Worm (Caenorhabditis elegans) whole organism, young adult: ENCODE measurements around the gene Y41E3.19.
"Not testable (repeated sequence)": the region's sequence is repeated elsewhere in the genome, so short reads cannot be mapped to it uniquely, and the experiment has no call there.

Experiments used
- C06A6.2 ChIP-seq: fragments of 200-800 bp; sonication (Bioruptor generic); conservative IDR thresholded peaks from 2 replicates; pipeline ENCODE4 v1.3.6; 2022; ENCODE audit warnings: missing genetic modification characterization, missing compliant biosample characterization
- D2030.7 ChIP-seq: fragments of 200-800 bp; sonication (Bioruptor generic); IDR thresholded peaks from 2 replicates; pipeline ENCODE4 v1.3.6; 2022; ENCODE audit warnings: missing genetic modification reagents, missing genetic modification characterization, missing compliant biosample characterization
- F22D6.2 ChIP-seq: sonication (generic microtip); optimal IDR thresholded peaks from 2 replicates; lab custom pipeline; 2016; ENCODE audit warnings: mild to moderate bottlenecking, missing genetic modification characterization, missing compliant biosample characterization
- F37B4.10 ChIP-seq: fragments of 200-800 bp; sonication (Bioruptor generic); IDR thresholded peaks from 2 replicates; pipeline ENCODE4 v1.3.6; 2022; ENCODE audit warnings: missing genetic modification characterization, missing compliant biosample characterization
- F55B11.4 ChIP-seq: sonication (generic microtip); optimal IDR thresholded peaks from 2 replicates; lab custom pipeline; 2016; ENCODE audit warnings: missing compliant biosample characterization, missing genetic modification characterization, borderline replicate concordance; ENCODE audit not compliant: insufficient read depth
- F57C9.4 ChIP-seq: sonication (generic microtip); optimal IDR thresholded peaks from 2 replicates; lab custom pipeline; 2017; ENCODE audit warnings: mild to moderate bottlenecking, missing genetic modification characterization, missing compliant biosample characterization
- Y67H2A.10 ChIP-seq: fragments of 200-800 bp; sonication (Bioruptor generic); conservative IDR thresholded peaks from 2 replicates; pipeline ENCODE4 v1.3.6; 2022; ENCODE audit warnings: missing genetic modification reagents, missing genetic modification characterization, missing compliant biosample characterization
- Y79H2A.3 ChIP-seq: fragments of 200-800 bp; sonication (Bioruptor generic); conservative IDR thresholded peaks from 2 replicates; pipeline ENCODE4 v1.3.6; 2022; ENCODE audit warnings: missing genetic modification reagents, missing genetic modification characterization, missing compliant biosample characterization
- atf-7 ChIP-seq: sonication (generic microtip); optimal IDR thresholded peaks from 2 replicates; lab custom pipeline; 2017; ENCODE audit warnings: mild to moderate bottlenecking, missing genetic modification characterization, missing compliant biosample characterization
- athp-1 ChIP-seq: sonication (generic microtip); optimal IDR thresholded peaks from 2 replicates; lab custom pipeline; 2017; ENCODE audit warnings: mild to moderate bottlenecking, missing genetic modification characterization, missing compliant biosample characterization
- attf-5 ChIP-seq: fragments of 200-800 bp; sonication (Bioruptor generic); optimal IDR thresholded peaks from 2 replicates; lab custom pipeline; 2018; ENCODE audit warnings: mild to moderate bottlenecking, missing genetic modification characterization, missing compliant biosample characterization
- attf-6 ChIP-seq: fragments of 200-800 bp; sonication (Bioruptor generic); IDR thresholded peaks from 2 replicates; pipeline ENCODE4 v1.3.6; 2022; ENCODE audit warnings: missing genetic modification reagents, missing genetic modification characterization, missing compliant biosample characterization
- bed-1 ChIP-seq: fragments of 200-800 bp; sonication (Bioruptor generic); IDR thresholded peaks from 2 replicates; pipeline ENCODE4 v1.3.6; 2022; ENCODE audit warnings: missing genetic modification reagents, missing genetic modification characterization, missing compliant biosample characterization
- cebp-1 ChIP-seq, 2 experiments: fragments of 200-800 bp in 1 of 2; sonication (Bioruptor generic) in 1 of 2; sonication (generic microtip) in 1 of 2; IDR thresholded peaks in 1 of 2; optimal IDR thresholded peaks in 1 of 2; 2 replicates each; pipeline versions ENCODE4 v1.3.6 to Lab custom; 2017 to 2022; ENCODE audit warnings: missing compliant biosample characterization in 2 of 2, missing genetic modification characterization in 2 of 2, mild to moderate bottlenecking in 1 of 2, missing genetic modification reagents in 1 of 2, moderate library complexity in 1 of 2
- cebp-2 ChIP-seq: fragments of 200-800 bp; sonication (Bioruptor generic); IDR thresholded peaks from 2 replicates; pipeline ENCODE4 v1.3.6; 2022; ENCODE audit warnings: missing genetic modification characterization, missing compliant biosample characterization
- ceh-27 ChIP-seq: fragments of 200-800 bp; sonication (Bioruptor generic); optimal IDR thresholded peaks from 2 replicates; lab custom pipeline; 2018; ENCODE audit warnings: mild to moderate bottlenecking, missing genetic modification characterization, moderate library complexity, missing compliant biosample characterization
- ceh-79 ChIP-seq: sonication (generic microtip); optimal IDR thresholded peaks from 2 replicates; lab custom pipeline; 2017; ENCODE audit warnings: mild to moderate bottlenecking, missing genetic modification characterization, missing compliant biosample characterization
- chd-7 ChIP-seq: sonication (generic microtip); optimal IDR thresholded peaks from 2 replicates; lab custom pipeline; 2016; ENCODE audit warnings: mild to moderate bottlenecking, missing genetic modification characterization, moderate library complexity, missing compliant biosample characterization
- dpff-1 ChIP-seq: sonication (generic microtip); optimal IDR thresholded peaks from 2 replicates; lab custom pipeline; 2017; ENCODE audit warnings: mild to moderate bottlenecking, missing genetic modification characterization, missing compliant biosample characterization
- efl-1 ChIP-seq: fragments of 150-350 bp; optimal IDR thresholded peaks from 2 replicates; lab custom pipeline; 2014; ENCODE audit warnings: missing biosample characterization, missing genetic modification reagents, missing genetic modification characterization
- him-1 ChIP-seq: sonication (generic microtip); optimal IDR thresholded peaks from 2 replicates; lab custom pipeline; 2016; ENCODE audit warnings: missing genotype, missing genetic modification reagents, missing genetic modification characterization, missing compliant biosample characterization
- lir-1 ChIP-seq: fragments of 200-800 bp; sonication (Bioruptor generic); conservative IDR thresholded peaks from 2 replicates; pipeline ENCODE4 v1.3.6; 2022; ENCODE audit warnings: missing genetic modification reagents, missing genetic modification characterization, missing compliant biosample characterization
- madf-6 ChIP-seq: fragments of 200-800 bp; sonication (Bioruptor generic); IDR thresholded peaks from 2 replicates; pipeline ENCODE4 v1.3.6; 2022; ENCODE audit warnings: missing genetic modification reagents, missing genetic modification characterization, missing compliant biosample characterization
- mcd-1 ChIP-seq: fragments of 200-800 bp; sonication (Bioruptor generic); IDR thresholded peaks from 2 replicates; pipeline ENCODE4 v1.3.6; 2022; ENCODE audit warnings: missing genetic modification reagents, missing genetic modification characterization, missing compliant biosample characterization
- nhr-27 ChIP-seq: fragments of 200-800 bp; sonication (Bioruptor generic); optimal IDR thresholded peaks from 2 replicates; lab custom pipeline; 2018; ENCODE audit warnings: mild to moderate bottlenecking, missing genetic modification characterization, moderate library complexity, missing compliant biosample characterization
- pbrm-1 ChIP-seq: fragments of 200-800 bp; sonication (Bioruptor generic); IDR thresholded peaks from 2 replicates; pipeline ENCODE4 v1.3.6; 2022; ENCODE audit warnings: missing genetic modification reagents, missing genetic modification characterization, missing compliant biosample characterization
- rcor-1 ChIP-seq: fragments of 200-800 bp; sonication (Bioruptor generic); IDR thresholded peaks from 2 replicates; pipeline ENCODE4 v1.3.6; 2022; ENCODE audit warnings: missing genetic modification reagents, missing genetic modification characterization, missing compliant biosample characterization
- sea-2 ChIP-seq: fragments of 200-800 bp; sonication (Bioruptor generic); IDR thresholded peaks from 2 replicates; pipeline ENCODE4 v1.3.6; 2022; ENCODE audit warnings: missing genetic modification characterization, missing compliant biosample characterization
- snpc-1.1 ChIP-seq: sonication (generic microtip); optimal IDR thresholded peaks from 2 replicates; lab custom pipeline; 2017; ENCODE audit warnings: missing genetic modification characterization, mild to moderate bottlenecking, missing compliant biosample characterization, antibody characterized with exemption, moderate library complexity, missing genotype, missing genetic modification reagents; ENCODE audit not compliant: insufficient read depth
- snpc-3.4 ChIP-seq: sonication (generic microtip); optimal IDR thresholded peaks from 2 replicates; lab custom pipeline; 2017; ENCODE audit warnings: missing genetic modification characterization, mild to moderate bottlenecking, missing compliant biosample characterization, antibody characterized with exemption, moderate library complexity, missing genotype, missing genetic modification reagents
- snpc-4 ChIP-seq, 5 experiments: fragments of 150-350 bp in 1 of 5; sonication (generic microtip) in 4 of 5; optimal IDR thresholded peaks; 2 replicates each; lab custom pipeline; 2014 to 2018; ENCODE audit warnings: missing genetic modification characterization in 5 of 5, missing biosample characterization in 3 of 5, antibody characterized with exemption in 2 of 5, mild to moderate bottlenecking in 2 of 5, missing compliant biosample characterization in 2 of 5, missing genotype in 2 of 5, moderate library complexity in 2 of 5, missing genetic modification reagents in 1 of 5
- tbp1 ChIP-seq: fragments of 200-800 bp; sonication (Bioruptor generic); optimal IDR thresholded peaks from 2 replicates; lab custom pipeline; 2018; ENCODE audit warnings: mild to moderate bottlenecking, missing genetic modification characterization, missing compliant biosample characterization
- tlf-1 ChIP-seq: fragments of 200-800 bp; sonication (Bioruptor generic); optimal IDR thresholded peaks from 2 replicates; lab custom pipeline; 2018; ENCODE audit warnings: mild to moderate bottlenecking, missing genetic modification characterization, missing compliant biosample characterization
- unc-62 ChIP-seq: fragments of 150-350 bp; optimal IDR thresholded peaks from 2 replicates; lab custom pipeline; 2014; ENCODE audit warnings: missing biosample characterization, missing genetic modification reagents, missing genetic modification characterization
- zim-3 ChIP-seq: sonication (generic microtip); optimal IDR thresholded peaks from 2 replicates; lab custom pipeline; 2017; ENCODE audit warnings: mild to moderate bottlenecking, missing genetic modification characterization, moderate library complexity, missing compliant biosample characterization
- ztf-18 ChIP-seq: sonication (generic microtip); optimal IDR thresholded peaks from 2 replicates; lab custom pipeline; 2016; ENCODE audit warnings: missing genotype, mild to moderate bottlenecking, missing genetic modification characterization, missing compliant biosample characterization

Y41E3.19 gene

DNA sequence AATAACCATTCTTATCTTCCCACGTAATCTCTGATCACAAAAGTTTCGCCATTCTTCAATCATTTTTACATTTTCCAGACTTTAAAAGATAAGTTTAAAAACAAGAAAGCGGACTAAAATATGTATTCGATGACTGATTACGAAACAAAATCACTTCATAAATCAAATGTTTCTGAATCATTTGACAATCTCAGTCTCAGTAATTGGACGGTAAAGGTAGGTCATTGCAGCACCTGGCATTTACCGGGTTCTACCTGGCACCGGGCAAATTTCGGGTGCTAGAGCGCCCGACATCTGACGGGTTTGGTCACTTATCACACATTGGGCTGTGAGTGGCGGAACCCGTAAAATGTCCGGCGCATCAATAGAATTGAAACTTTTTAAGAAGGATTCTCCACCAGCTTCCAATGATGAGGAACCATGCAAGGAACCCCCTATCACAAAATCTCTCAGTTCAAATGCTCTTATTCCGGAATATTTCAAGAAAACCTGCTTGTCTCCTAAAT lies at the start of gene Y41E3.19:
Gene Y41E3.19, plus strand, starts transcription at position 51 of the 506 bp plus-strand sequence.
- TF ChIP-seq snpc-3.4 = peak; percentile 33
- TF ChIP-seq snpc-1.1 = peak; percentile 47
- TF ChIP-seq snpc-4 (GFP tag; optimal IDR thresholded peaks at IDR 0.05; lab: Kevin White, UChicago) = peak; percentile 36
- TF ChIP-seq snpc-4 (tag; optimal IDR thresholded peaks at IDR 0.05; lab: Kevin White, UChicago) = peak in 3 of 4 experiments; percentile 28 to 92 (median 30)
- TF ChIP-seq F57C9.4 (tag; lab: Kevin White, UChicago) = no peak

ce11 chrIV:15006494-15006893 lies 49.4 kb upstream of the Y41E3.19 start, which contains the start of gene Y41E3.6:
Gene Y41E3.6 (plus strand): TSS chrIV:15006794.
- TF ChIP-seq madf-6 (GFP tag; lab: Robert Waterston, UW); attf-5 (GFP tag; lab: Kevin White, UChicago); him-1 (tag; lab: Kevin White, UChicago): not testable (repeated sequence)

DNA sequence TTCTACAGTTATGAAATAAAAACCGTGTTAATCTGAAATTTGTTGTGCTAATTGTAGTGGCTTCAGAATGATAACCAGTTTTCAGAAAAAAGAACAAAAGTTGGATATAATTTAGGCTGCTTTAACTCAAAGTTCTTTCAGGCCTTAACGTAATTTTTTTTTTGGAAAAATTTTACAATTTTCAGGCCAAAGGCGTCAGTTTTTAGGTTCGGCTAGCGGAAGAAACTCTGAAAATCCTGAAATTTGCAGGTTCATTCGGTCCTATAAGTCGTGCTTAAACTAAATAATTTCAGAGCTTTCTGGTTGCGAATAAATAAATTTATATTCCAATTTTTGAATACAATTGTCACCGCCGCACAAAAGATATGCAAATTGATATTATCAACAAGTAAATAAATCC lies 47.7 kb upstream of the Y41E3.19 start:
- TF ChIP-seq bed-1 (GFP tag; lab: Robert Waterston, UW) = no peak
- TF ChIP-seq mcd-1 (GFP tag; lab: Robert Waterston, UW) = no peak
- TF ChIP-seq sea-2 (GFP tag; lab: Robert Waterston, UW) = no peak
- peak; percentile 67; the same call in 1 of the 2 replicates for TF ChIP-seq attf-6 (GFP tag; lab: Robert Waterston, UW)
- no peak for TF ChIP-seq snpc-4 (GFP tag; optimal IDR thresholded peaks at IDR 0.05; lab: Kevin White, UChicago)
- peak in 1 of 4 experiments; percentile 71 for TF ChIP-seq snpc-4 (tag; optimal IDR thresholded peaks at IDR 0.05; lab: Kevin White, UChicago)

DNA sequence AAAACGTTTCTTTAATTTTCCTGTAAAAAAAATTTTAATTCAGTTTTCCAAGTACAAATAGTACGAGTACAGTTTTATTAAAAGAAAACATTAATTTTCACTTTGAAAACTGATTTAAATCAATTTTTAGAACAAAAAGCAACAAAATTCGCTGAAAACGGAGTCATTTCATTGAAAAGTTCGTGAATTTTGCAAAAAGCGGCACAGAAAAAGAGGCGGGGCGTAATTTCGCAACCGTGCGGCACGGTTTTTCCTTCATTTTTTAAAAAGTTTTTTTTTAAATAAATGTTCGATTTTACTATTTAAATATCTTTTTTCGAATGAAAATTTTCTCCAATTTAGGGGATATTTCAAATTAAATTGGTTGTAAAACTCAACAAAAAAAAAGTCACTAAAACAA lies 44.8 kb upstream of the Y41E3.19 start:
- TF ChIP-seq tbp1 (GFP tag; lab: Kevin White, UChicago) (peak; percentile 27), ceh-79 (tag; lab: Kevin White, UChicago) (no peak), attf-5 (GFP tag; lab: Kevin White, UChicago) (no peak), C06A6.2 (GFP tag; lab: Robert Waterston, UW) (no peak), F22D6.2 (tag; lab: Kevin White, UChicago) (no peak), ztf-18 (tag; lab: Kevin White, UChicago) (no peak), attf-6 (GFP tag; lab: Robert Waterston, UW) (peak; percentile 59), unc-62 (GFP tag; lab: Kevin White, UChicago) (no peak), athp-1 (tag; lab: Kevin White, UChicago) (peak; percentile 63), dpff-1 (tag; lab: Kevin White, UChicago) (peak; percentile 26), efl-1 (no peak), zim-3 (tag; lab: Kevin White, UChicago) (no peak), snpc-4 (GFP tag; optimal IDR thresholded peaks at IDR 0.05; lab: Kevin White, UChicago) (no peak), snpc-4 (tag; optimal IDR thresholded peaks at IDR 0.05; lab: Kevin White, UChicago) (peak in 1 of 4 experiments; percentile 71), ceh-27 (GFP tag; lab: Kevin White, UChicago) (no peak), madf-6 (GFP tag; lab: Robert Waterston, UW) (peak; percentile 36; the same call in 1 of the 2 replicates), chd-7 (tag; lab: Kevin White, UChicago) (no peak), rcor-1 (GFP tag; lab: Robert Waterston, UW) (no peak), Y67H2A.10 (GFP tag; lab: Robert Waterston, UW) (no peak), pbrm-1 (GFP tag; lab: Robert Waterston, UW) (no peak), tlf-1 (no peak), lir-1 (GFP tag; lab: Robert Waterston, UW) (no peak), cebp-2 (GFP tag; lab: Robert Waterston, UW) (peak; percentile 87; the same call in 1 of the 2 replicates), atf-7 (tag; lab: Kevin White, UChicago) (no peak), nhr-27 (no peak), cebp-1 (GFP tag; IDR thresholded peaks at IDR 0.05; lab: Robert Waterston, UW) (no peak), cebp-1 (tag; optimal IDR thresholded peaks at IDR 0.05; lab: Kevin White, UChicago) (peak; percentile 55), F55B11.4 (tag; lab: Kevin White, UChicago) (no peak), D2030.7 (GFP tag; lab: Robert Waterston, UW) (no peak), F37B4.10 (GFP tag; lab: Robert Waterston, UW) (no peak), Y79H2A.3 (GFP tag; lab: Robert Waterston, UW) (no peak)
